Fruit fly (Drosophila melanogaster): ENCODE measurements around the gene RpL27.

Gene RpL27

dm6 chr3R:25680528-25680927 lies 4.3 kb downstream of the RpL27 start, which contains the start of the genes CG4743 and Idh3g (continued):
- TF ChIP-seq crol (GFP tag; IDR thresholded peaks at IDR 0.05) (peak; percentile 53; the same call in 1 of the 2 replicates), nom (GFP tag; optimal IDR thresholded peaks at IDR 0.05) (peak; percentile 93), CG11695 (GFP tag; IDR thresholded peaks at IDR 0.05) (peak; percentile 98), zfh2 (GFP tag; optimal IDR thresholded peaks at IDR 0.05) (peak; percentile 78), sqz (GFP tag; optimal IDR thresholded peaks at IDR 0.05) (peak; percentile 94), HLH3B (GFP tag; IDR thresholded peaks at IDR 0.05) (peak; percentile 97), H15 (GFP tag; IDR thresholded peaks at IDR 0.05) (peak; percentile 90), CG9932 (GFP tag; IDR thresholded peaks at IDR 0.05) (peak; percentile 94), gem (tag; optimal IDR thresholded peaks at IDR 0.05) (peak; percentile 99), CG8765 (GFP tag; IDR thresholded peaks at IDR 0.05) (peak; percentile 93), CG7786 (GFP tag; optimal IDR thresholded peaks at IDR 0.05) (peak; percentile 62), emc (GFP tag; optimal IDR thresholded peaks at IDR 0.05) (peak; percentile 51), Dad (GFP tag; optimal IDR thresholded peaks at IDR 0.05) (peak; percentile 75), repo (GFP tag; optimal IDR thresholded peaks at IDR 0.05) (peak; percentile 64), CG2116 (GFP tag; optimal IDR thresholded peaks at IDR 0.05) (peak; percentile 86), CG3163 (GFP tag; optimal IDR thresholded peaks at IDR 0.05) (peak; percentile 39), CG16813 (GFP tag; IDR thresholded peaks at IDR 0.05; ENCODE audit: partially characterized antibody) (peak; percentile 36; the same call in 2 of the 3 replicates), CG6791 (GFP tag; IDR thresholded peaks at IDR 0.05; ENCODE audit: partially characterized antibody) (no peak), CG4707 (GFP tag; optimal IDR thresholded peaks at IDR 0.05) (peak; percentile 87), CG16779 (GFP tag; IDR thresholded peaks at IDR 0.05) (peak; percentile 92), ci (GFP tag; IDR thresholded peaks at IDR 0.05) (peak; percentile 98), CG5953 (GFP tag; IDR thresholded peaks at IDR 0.05) (peak; percentile 91), Blimp-1 (GFP tag; optimal IDR thresholded peaks at IDR 0.05) (peak; percentile 96), CG11093 (GFP tag; IDR thresholded peaks at IDR 0.05) (peak; percentile 89), slou (GFP tag; optimal IDR thresholded peaks at IDR 0.05) (peak; percentile 89), CG33557 (GFP tag; optimal IDR thresholded peaks at IDR 0.05) (peak; percentile 99), wor (GFP tag; IDR thresholded peaks at IDR 0.05) (peak; percentile 90), Hsf (GFP tag; optimal IDR thresholded peaks at IDR 0.05) (peak; percentile 92), Nf-YA (GFP tag; IDR thresholded peaks at IDR 0.05) (peak; percentile 93), MTF-1 (GFP tag; optimal IDR thresholded peaks at IDR 0.05; ENCODE audit: borderline replicate concordance) (peak; percentile 91), Side (GFP tag; optimal IDR thresholded peaks at IDR 0.05) (peak; percentile 62), CG15073 (GFP tag; optimal IDR thresholded peaks at IDR 0.05) (peak; percentile 58), CG18619 (GFP tag; optimal IDR thresholded peaks at IDR 0.05) (peak; percentile 95), unpg (GFP tag; optimal IDR thresholded peaks at IDR 0.05) (peak; percentile 99), CG42726 (GFP tag; IDR thresholded peaks at IDR 0.05; ENCODE audit: partially characterized antibody) (no peak), her (GFP tag; optimal IDR thresholded peaks at IDR 0.05) (peak; percentile 54), zf30C (GFP tag; optimal IDR thresholded peaks at IDR 0.05) (peak; percentile 23), Fer3 (tag; optimal IDR thresholded peaks at IDR 0.05) (peak; percentile 98), Ets65A (GFP tag) (peak; percentile 92), CG32772 (GFP tag; IDR thresholded peaks at IDR 0.05) (peak; percentile 92), CG14965 (GFP tag; optimal IDR thresholded peaks at IDR 0.05; ENCODE audit: borderline replicate concordance) (no peak), CG6854 (GFP tag; optimal IDR thresholded peaks at IDR 0.05) (peak; percentile 95), CG31224 (GFP tag; IDR thresholded peaks at IDR 0.05) (peak; percentile 91), CG3065 (GFP tag; optimal IDR thresholded peaks at IDR 0.05) (peak; percentile 88), pb (GFP tag; optimal IDR thresholded peaks at IDR 0.05) (peak; percentile 29), lmd (GFP tag; IDR thresholded peaks at IDR 0.05) (peak; percentile 95), CG15479 (GFP tag; optimal IDR thresholded peaks at IDR 0.05) (peak; percentile 49), CG1024 (GFP tag; IDR thresholded peaks at IDR 0.05) (peak; percentile 86; the same call in 1 of the 2 replicates), trh (GFP tag; optimal IDR thresholded peaks at IDR 0.05) (peak; percentile 90), dmrt11E (tag; optimal IDR thresholded peaks at IDR 0.05) (peak; percentile 99), Med (GFP tag) (peak; percentile 96)

Data from whole organism, embryonic.